Worm (Caenorhabditis elegans) whole organism, late embryonic: ENCODE results near the gene eri-9.

Experiments used
- C08G9.2 ChIP-seq: sonication (generic microtip); optimal IDR thresholded peaks from 2 replicates; lab custom pipeline; 2016; ENCODE audit warnings: mild to moderate bottlenecking, missing genetic modification characterization, moderate library complexity, missing compliant biosample characterization
- K02D7.2 ChIP-seq: sonication (generic microtip); optimal IDR thresholded peaks from 2 replicates; lab custom pipeline; 2017; ENCODE audit warnings: mild to moderate bottlenecking, missing genetic modification characterization, missing compliant biosample characterization
- K09A11.1 ChIP-seq: sonication (generic microtip); optimal IDR thresholded peaks from 2 replicates; lab custom pipeline; 2017; ENCODE audit warnings: antibody characterized with exemption, mild to moderate bottlenecking, missing genetic modification characterization, missing compliant biosample characterization; ENCODE audit not compliant: insufficient read depth
- Y22D7AL.16 ChIP-seq: sonication (generic microtip); optimal IDR thresholded peaks from 2 replicates; lab custom pipeline; 2016; ENCODE audit warnings: missing genetic modification characterization, missing compliant biosample characterization
- ama-1 ChIP-seq: fragments of 150-350 bp; optimal IDR thresholded peaks from 2 replicates; lab custom pipeline; 2014
- ceh-18 ChIP-seq: sonication (generic microtip); optimal IDR thresholded peaks from 2 replicates; lab custom pipeline; 2016; ENCODE audit warnings: missing genetic modification characterization, missing compliant biosample characterization
- ceh-2 ChIP-seq: sonication (generic microtip); optimal IDR thresholded peaks from 2 replicates; lab custom pipeline; 2016; ENCODE audit warnings: missing genotype, missing genetic modification characterization, missing compliant biosample characterization
- ceh-30 ChIP-seq: fragments of 150-350 bp; optimal IDR thresholded peaks from 2 replicates; lab custom pipeline; 2014; ENCODE audit warnings: missing biosample characterization, missing genetic modification characterization
- ceh-31 ChIP-seq: sonication (generic microtip); optimal IDR thresholded peaks from 2 replicates; lab custom pipeline; 2016; ENCODE audit warnings: missing genetic modification characterization, missing compliant biosample characterization
- ceh-34 ChIP-seq: sonication (generic microtip); optimal IDR thresholded peaks from 2 replicates; lab custom pipeline; 2016; ENCODE audit warnings: mild to moderate bottlenecking, missing genetic modification characterization, missing compliant biosample characterization
- ceh-48 ChIP-seq: sonication (generic microtip); optimal IDR thresholded peaks from 2 replicates; lab custom pipeline; 2016; ENCODE audit warnings: missing genetic modification characterization, inconsistent platforms, missing compliant biosample characterization
- ceh-6 ChIP-seq: fragments of 200-800 bp; sonication (Bioruptor generic); optimal IDR thresholded peaks from 2 replicates; lab custom pipeline; 2018; ENCODE audit warnings: mild to moderate bottlenecking, missing genetic modification characterization, missing compliant biosample characterization
- ceh-9 ChIP-seq: sonication (generic microtip); optimal IDR thresholded peaks from 2 replicates; lab custom pipeline; 2016; ENCODE audit warnings: mild to moderate bottlenecking, missing genetic modification characterization, inconsistent platforms, missing compliant biosample characterization
- dve-1 ChIP-seq: sonication (generic microtip); optimal IDR thresholded peaks from 2 replicates; lab custom pipeline; 2017; ENCODE audit warnings: antibody characterized with exemption, mild to moderate bottlenecking, missing genetic modification characterization, missing compliant biosample characterization
- elt-2 ChIP-seq: sonication (generic microtip); optimal IDR thresholded peaks from 2 replicates; lab custom pipeline; 2016; ENCODE audit warnings: missing genetic modification reagents, missing genetic modification characterization, missing compliant biosample characterization
- ets-4 ChIP-seq: sonication (generic microtip); optimal IDR thresholded peaks from 2 replicates; lab custom pipeline; 2016; ENCODE audit warnings: missing genetic modification characterization, missing compliant biosample characterization
- fkh-6 ChIP-seq: sonication (generic microtip); optimal IDR thresholded peaks from 2 replicates; lab custom pipeline; 2016; ENCODE audit warnings: missing genetic modification characterization, missing compliant biosample characterization
- hlh-15 ChIP-seq: sonication (generic microtip); optimal IDR thresholded peaks from 2 replicates; lab custom pipeline; 2016; ENCODE audit warnings: missing genetic modification characterization, missing compliant biosample characterization
- hlh-30 ChIP-seq: sonication (generic microtip); optimal IDR thresholded peaks from 2 replicates; lab custom pipeline; 2017; ENCODE audit warnings: antibody characterized with exemption, missing genetic modification characterization, missing compliant biosample characterization; ENCODE audit not compliant: insufficient read depth
- hlh-6 ChIP-seq: sonication (generic microtip); optimal IDR thresholded peaks from 2 replicates; lab custom pipeline; 2016; ENCODE audit warnings: missing genotype, missing genetic modification characterization, missing compliant biosample characterization
- hlh-8 ChIP-seq: sonication (generic microtip); optimal IDR thresholded peaks from 2 replicates; lab custom pipeline; 2016; ENCODE audit warnings: missing genotype, missing genetic modification characterization, missing compliant biosample characterization
- lim-6 ChIP-seq: sonication (generic microtip); optimal IDR thresholded peaks from 2 replicates; lab custom pipeline; 2016; ENCODE audit warnings: missing genetic modification characterization, missing compliant biosample characterization
- lin-11 ChIP-seq: fragments of 200-800 bp; sonication (Bioruptor generic); optimal IDR thresholded peaks from 2 replicates; lab custom pipeline; 2018; ENCODE audit warnings: mild to moderate bottlenecking, missing genetic modification characterization, missing compliant biosample characterization
- madf-2 ChIP-seq: sonication (generic microtip); optimal IDR thresholded peaks from 2 replicates; lab custom pipeline; 2017; ENCODE audit warnings: missing genetic modification characterization, missing compliant biosample characterization
- mec-3 ChIP-seq: sonication (generic microtip); optimal IDR thresholded peaks from 2 replicates; lab custom pipeline; 2016; ENCODE audit warnings: borderline replicate concordance, missing genetic modification characterization, missing compliant biosample characterization
- nfya-1 ChIP-seq: sonication (generic microtip); optimal IDR thresholded peaks from 2 replicates; lab custom pipeline; 2017; ENCODE audit warnings: missing genetic modification characterization, mild to moderate bottlenecking, missing compliant biosample characterization, antibody characterized with exemption, moderate library complexity
- nhr-11 ChIP-seq: fragments of 150-350 bp; optimal IDR thresholded peaks from 2 replicates; lab custom pipeline; 2014; ENCODE audit warnings: missing biosample characterization, missing genetic modification characterization
- npax-4 ChIP-seq: sonication (generic microtip); optimal IDR thresholded peaks from 2 replicates; lab custom pipeline; 2016; ENCODE audit warnings: missing genetic modification characterization, missing compliant biosample characterization
- odd-2 ChIP-seq: sonication (generic microtip); optimal IDR thresholded peaks from 2 replicates; lab custom pipeline; 2017; ENCODE audit warnings: antibody characterized with exemption, mild to moderate bottlenecking, missing genetic modification characterization, missing compliant biosample characterization
- pag-3 ChIP-seq: sonication (generic microtip); optimal IDR thresholded peaks from 2 replicates; lab custom pipeline; 2016; ENCODE audit warnings: missing compliant biosample characterization, missing genetic modification characterization, borderline replicate concordance
- pax-1 ChIP-seq: fragments of 150-350 bp; optimal IDR thresholded peaks from 2 replicates; lab custom pipeline; 2014; ENCODE audit warnings: missing biosample characterization, missing genetic modification characterization
- pha-2 ChIP-seq: sonication (generic microtip); optimal IDR thresholded peaks from 2 replicates; lab custom pipeline; 2017; ENCODE audit warnings: mild to moderate bottlenecking, missing genetic modification characterization, missing compliant biosample characterization
- pqm-1 ChIP-seq: sonication (generic microtip); optimal IDR thresholded peaks from 2 replicates; lab custom pipeline; 2016; ENCODE audit warnings: missing genetic modification characterization, missing compliant biosample characterization
- pros-1 ChIP-seq: fragments of 150-350 bp; optimal IDR thresholded peaks from 2 replicates; lab custom pipeline; 2014; ENCODE audit warnings: missing biosample characterization, missing genetic modification reagents, missing genetic modification characterization
- ref-2 ChIP-seq: sonication (generic microtip); optimal IDR thresholded peaks from 2 replicates; lab custom pipeline; 2016; ENCODE audit warnings: missing genetic modification characterization, missing compliant biosample characterization
- rnt-1 ChIP-seq: sonication (generic microtip); optimal IDR thresholded peaks from 2 replicates; lab custom pipeline; 2016; ENCODE audit warnings: missing genetic modification characterization, missing compliant biosample characterization
- sdc-2 ChIP-seq: sonication (generic microtip); optimal IDR thresholded peaks from 2 replicates; lab custom pipeline; 2016; ENCODE audit warnings: missing genotype, missing genetic modification characterization, missing compliant biosample characterization
- sox-2 ChIP-seq: fragments of 200-800 bp; sonication (Bioruptor generic); IDR thresholded peaks from 2 replicates; pipeline ENCODE4 v1.3.6; 2022; ENCODE audit warnings: missing genetic modification reagents, missing genetic modification characterization, missing compliant biosample characterization
- sox-4 ChIP-seq: sonication (generic microtip); optimal IDR thresholded peaks from 2 replicates; lab custom pipeline; 2017; ENCODE audit warnings: mild to moderate bottlenecking, missing genetic modification characterization, inconsistent platforms, missing compliant biosample characterization
- syd-9 ChIP-seq: sonication (generic microtip); optimal IDR thresholded peaks from 2 replicates; lab custom pipeline; 2016; ENCODE audit warnings: mild to moderate bottlenecking, missing genetic modification characterization, moderate library complexity, missing compliant biosample characterization
- tbx-2 ChIP-seq: sonication (generic microtip); optimal IDR thresholded peaks from 2 replicates; lab custom pipeline; 2016; ENCODE audit warnings: missing genetic modification characterization, missing compliant biosample characterization
- tbx-7 ChIP-seq: sonication (generic microtip); optimal IDR thresholded peaks from 2 replicates; lab custom pipeline; 2016; ENCODE audit warnings: missing genotype, missing genetic modification characterization, missing compliant biosample characterization
- ttx-3 ChIP-seq: sonication (generic microtip); optimal IDR thresholded peaks from 2 replicates; lab custom pipeline; 2016; ENCODE audit warnings: missing genetic modification reagents, missing genetic modification characterization, missing compliant biosample characterization
- unc-3 ChIP-seq, 2 experiments: fragments of 200-800 bp in 1 of 2; sonication (Bioruptor generic) in 1 of 2; sonication (generic microtip) in 1 of 2; conservative IDR thresholded peaks in 1 of 2; optimal IDR thresholded peaks in 1 of 2; 2 replicates each; pipeline versions ENCODE4 v1.3.6 to Lab custom; 2016 to 2022; ENCODE audit warnings: missing compliant biosample characterization in 2 of 2, missing genetic modification characterization in 2 of 2, missing genetic modification reagents in 1 of 2
- unc-42 ChIP-seq: sonication (generic microtip); optimal IDR thresholded peaks from 2 replicates; lab custom pipeline; 2016; ENCODE audit warnings: missing genotype, missing genetic modification characterization, missing compliant biosample characterization
- unc-55 ChIP-seq: sonication (generic microtip); optimal IDR thresholded peaks from 2 replicates; lab custom pipeline; 2017; ENCODE audit warnings: missing biosample characterization, missing genetic modification reagents, missing genetic modification characterization
- unc-86 ChIP-seq: sonication (generic microtip); optimal IDR thresholded peaks from 2 replicates; lab custom pipeline; 2016; ENCODE audit warnings: missing genetic modification characterization, missing compliant biosample characterization

The eri-9 gene

ce11 chrIII:4961281-4961680 is 29.0 kb downstream of the eri-9 start:
- TF ChIP-seq ceh-18 (tag; lab: Kevin White, UChicago) (no peak), pqm-1 (tag; lab: Kevin White, UChicago) (no peak), mec-3 (no peak), hlh-15 (tag; lab: Kevin White, UChicago) (no peak), tbx-7 (no peak), sox-4 (tag; lab: Kevin White, UChicago) (no peak), madf-2 (tag; lab: Kevin White, UChicago) (no peak)

ce11 chrIII:4962393-4962792 is 30.1 kb downstream of the eri-9 start, which contains the start of gene vps-22:
vps-22 (minus strand) TSS chrIII:4962493.
- TF ChIP-seq ceh-9 (tag; lab: Kevin White, UChicago) (no peak), fkh-6 (no peak), pag-3 (no peak), elt-2 (no peak), K09A11.1 (tag; lab: Kevin White, UChicago) (no peak), odd-2 (tag; lab: Kevin White, UChicago) (no peak), tbx-7 (no peak), K02D7.2 (tag; lab: Kevin White, UChicago) (no peak), ama-1 (lab: Kevin White, UChicago) (no peak), lim-6 (no peak), ceh-48 (tag; lab: Kevin White, UChicago) (no peak), madf-2 (tag; lab: Kevin White, UChicago) (no peak), unc-3 (GFP tag; conservative IDR thresholded peaks at IDR 0.05; lab: Robert Waterston, UW) (no peak), unc-3 (tag; optimal IDR thresholded peaks at IDR 0.05; lab: Kevin White, UChicago) (no peak)

- TF ChIP-seq hlh-30 (tag; lab: Kevin White, UChicago) (no peak), ttx-3 (tag; lab: Kevin White, UChicago) (peak; percentile 36), tbx-7 (peak; percentile 44), syd-9 (tag; lab: Kevin White, UChicago) (no peak), ceh-18 (tag; lab: Kevin White, UChicago) (peak; percentile 76), madf-2 (tag; lab: Kevin White, UChicago) (peak; percentile 31), sdc-2 (peak; percentile 50), npax-4 (tag; lab: Kevin White, UChicago) (peak; percentile 1), pros-1 (no peak), ref-2 (tag; lab: Kevin White, UChicago) (peak; percentile 47), hlh-6 (no peak), lin-11 (peak; percentile 25), ceh-30 (peak; percentile 24), C08G9.2 (tag; lab: Kevin White, UChicago) (peak; percentile 4), ets-4 (tag; lab: Kevin White, UChicago) (peak; percentile 77), odd-2 (tag; lab: Kevin White, UChicago) (no peak), ceh-31 (tag; lab: Kevin White, UChicago) (peak; percentile 73), pha-2 (tag; lab: Kevin White, UChicago) (no peak), sox-4 (tag; lab: Kevin White, UChicago) (no peak), K02D7.2 (tag; lab: Kevin White, UChicago) (no peak), sox-2 (GFP tag; lab: Robert Waterston, UW) (peak; percentile 48), rnt-1 (tag; lab: Kevin White, UChicago) (peak; percentile 19), ceh-34 (tag; lab: Kevin White, UChicago) (peak; percentile 51), elt-2 (peak; percentile 61), unc-42 (tag; lab: Kevin White, UChicago) (peak; percentile 56), tbx-2 (tag; lab: Kevin White, UChicago) (peak; percentile 76), unc-55 (peak; percentile 26), pax-1 (tag; lab: Kevin White, UChicago) (no peak), ceh-9 (tag; lab: Kevin White, UChicago) (no peak), hlh-8 (tag; lab: Kevin White, UChicago) (no peak), nhr-11 (tag; lab: Kevin White, UChicago) (no peak), ceh-48 (tag; lab: Kevin White, UChicago) (peak; percentile 81), K09A11.1 (tag; lab: Kevin White, UChicago) (no peak), dve-1 (peak; percentile 23), Y22D7AL.16 (peak; percentile 16), ceh-6 (GFP tag; lab: Kevin White, UChicago) (no peak), nfya-1 (peak; percentile 82), ceh-2 (tag; lab: Kevin White, UChicago) (peak; percentile 1), unc-86 (tag; lab: Kevin White, UChicago) (peak; percentile 18), ama-1 (lab: Kevin White, UChicago) (no peak), hlh-15 (tag; lab: Kevin White, UChicago) (no peak)
Measured at ce11 chrIII:4962886-4963285, 30.6 kb downstream of the eri-9 start, which contains the start of gene C27F2.9. C27F2.9 (minus strand) TSS chrIII:4963044.
